Worm (Caenorhabditis elegans) whole organism, L1 larva: ENCODE data around the gene K05F1.6.

ENCODE experiments used
- lin-35 ChIP-seq, 2 experiments: fragments of 150-350 bp; optimal IDR thresholded peaks; 2 replicates each; lab custom pipeline; 2014; ENCODE audit warnings: missing biosample characterization in 2 of 2, missing genetic modification characterization in 2 of 2, missing genetic modification reagents in 2 of 2
- ztf-11 ChIP-seq, 2 experiments: sonication (generic microtip); optimal IDR thresholded peaks; 2 replicates each; lab custom pipeline; 2016 to 2017; ENCODE audit warnings: missing genetic modification characterization in 2 of 2, missing biosample characterization in 1 of 2, missing compliant biosample characterization in 1 of 2

DNA sequence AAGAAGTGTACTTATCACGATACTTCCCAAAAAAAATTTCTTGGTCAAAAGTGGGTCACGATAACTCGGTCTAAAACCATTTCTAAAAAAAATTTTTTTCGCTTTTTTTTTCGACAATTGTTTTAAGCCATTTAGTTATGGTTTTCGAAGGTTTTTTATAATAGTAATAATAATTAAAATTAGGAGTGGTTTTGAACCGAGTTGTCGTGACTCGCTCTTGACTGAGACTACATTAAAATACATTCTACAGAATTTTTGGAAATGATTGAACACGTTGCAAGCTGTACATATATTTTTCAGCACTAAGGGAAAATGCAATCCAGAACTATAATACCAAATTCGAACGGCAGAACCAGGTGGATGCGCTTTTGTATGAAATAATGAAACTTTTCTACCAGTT, 28.2 kb upstream of the K05F1.6 start, which contains the start of gene F10C1.8:
- no peak for TF ChIP-seq ztf-11 (tag; optimal IDR thresholded peaks at IDR 0.05; lab: Kevin White, UChicago)
- no peak for TF ChIP-seq lin-35 (GFP tag; optimal IDR thresholded peaks at IDR 0.05; lab: Kevin White, UChicago)
